Worm (Caenorhabditis elegans) whole organism, midembryonic: ENCODE results near the gene txt-17.
A peak's percentile ranks its signal among the peaks of the same experiment; 100 is the strongest.

Source experiments
- T22C8.4 ChIP-seq: fragments of 200-800 bp; sonication (Bioruptor generic); IDR thresholded peaks from 2 replicates; pipeline ENCODE4 v1.3.6; 2022; ENCODE audit warnings: missing genetic modification characterization, missing compliant biosample characterization
- cog-1 ChIP-seq: sonication (generic microtip); optimal IDR thresholded peaks from 2 replicates; lab custom pipeline; 2016; ENCODE audit warnings: missing genetic modification characterization, missing compliant biosample characterization
- flt-1 ChIP-seq: fragments of 200-800 bp; sonication (Bioruptor generic); IDR thresholded peaks from 2 replicates; pipeline ENCODE4 v1.3.6; 2022; ENCODE audit warnings: missing genetic modification characterization, missing compliant biosample characterization
- klf-2 ChIP-seq: fragments of 200-800 bp; sonication (Bioruptor generic); conservative IDR thresholded peaks from 2 replicates; pipeline ENCODE4 v1.3.6; 2022; ENCODE audit warnings: missing genetic modification reagents, missing genetic modification characterization, missing compliant biosample characterization
- med-1 ChIP-seq: sonication (generic microtip); optimal IDR thresholded peaks from 2 replicates; lab custom pipeline; 2017; ENCODE audit warnings: missing genetic modification characterization, mild to moderate bottlenecking, missing compliant biosample characterization, antibody characterized with exemption, missing genetic modification reagents; ENCODE audit not compliant: insufficient read depth
- ref-1 ChIP-seq: fragments of 200-800 bp; sonication (Bioruptor generic); conservative IDR thresholded peaks from 2 replicates; pipeline ENCODE4 v1.3.6; 2022; ENCODE audit warnings: missing genetic modification reagents, missing genetic modification characterization, missing compliant biosample characterization
- tab-1 ChIP-seq: fragments of 200-800 bp; sonication (Bioruptor generic); IDR thresholded peaks from 2 replicates; pipeline ENCODE4 v1.3.6; 2022; ENCODE audit warnings: missing genetic modification characterization, missing compliant biosample characterization
- ztf-23 ChIP-seq: fragments of 200-800 bp; sonication (Bioruptor generic); IDR thresholded peaks from 2 replicates; pipeline ENCODE4 v1.3.6; 2022; ENCODE audit warnings: missing genetic modification reagents, missing genetic modification characterization, missing compliant biosample characterization
- ztf-29 ChIP-seq: fragments of 200-800 bp; sonication (Bioruptor generic); IDR thresholded peaks from 2 replicates; pipeline ENCODE4 v1.3.6; 2022; ENCODE audit warnings: missing genetic modification reagents, missing genetic modification characterization, missing compliant biosample characterization

The txt-17 gene

DNA sequence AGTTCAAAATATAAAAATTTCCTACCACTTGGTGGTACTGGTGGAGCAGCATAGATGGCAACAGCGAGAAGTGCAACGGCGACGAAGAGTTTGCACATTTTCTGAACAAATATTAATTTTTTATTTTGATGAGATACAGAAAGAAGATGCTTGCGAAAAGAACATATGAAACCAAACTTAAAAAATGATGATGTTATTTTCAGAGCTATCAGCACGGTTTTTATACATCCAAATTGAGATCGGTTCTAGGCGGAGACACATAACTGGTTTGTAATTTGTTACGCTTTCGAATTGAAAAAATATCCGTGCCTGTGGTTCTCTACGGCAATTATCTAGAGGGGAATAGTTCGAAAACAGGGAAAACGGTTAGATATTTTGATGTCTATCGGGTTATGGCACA, at the start of gene txt-17:
Gene txt-17, minus strand, starts transcription at position 101 of the 400 bp plus-strand sequence.
- TF ChIP-seq klf-2 (GFP tag; lab: Robert Waterston, UW) (no peak), med-1 (GFP tag; lab: Kevin White, UChicago) (no peak)

ce11 chrV:7096811-7097210, 43.8 kb upstream of the txt-17 start:
- TF ChIP-seq med-1 (GFP tag; lab: Kevin White, UChicago) (no peak), klf-2 (GFP tag; lab: Robert Waterston, UW) (no peak), T22C8.4 (GFP tag; lab: Robert Waterston, UW) (no peak), ztf-23 (GFP tag; lab: Robert Waterston, UW) (no peak), ref-1 (GFP tag; lab: Robert Waterston, UW) (no peak), ztf-29 (no peak), tab-1 (GFP tag; lab: Robert Waterston, UW) (no peak), cog-1 (tag; lab: Kevin White, UChicago) (no peak), flt-1 (no peak)

DNA sequence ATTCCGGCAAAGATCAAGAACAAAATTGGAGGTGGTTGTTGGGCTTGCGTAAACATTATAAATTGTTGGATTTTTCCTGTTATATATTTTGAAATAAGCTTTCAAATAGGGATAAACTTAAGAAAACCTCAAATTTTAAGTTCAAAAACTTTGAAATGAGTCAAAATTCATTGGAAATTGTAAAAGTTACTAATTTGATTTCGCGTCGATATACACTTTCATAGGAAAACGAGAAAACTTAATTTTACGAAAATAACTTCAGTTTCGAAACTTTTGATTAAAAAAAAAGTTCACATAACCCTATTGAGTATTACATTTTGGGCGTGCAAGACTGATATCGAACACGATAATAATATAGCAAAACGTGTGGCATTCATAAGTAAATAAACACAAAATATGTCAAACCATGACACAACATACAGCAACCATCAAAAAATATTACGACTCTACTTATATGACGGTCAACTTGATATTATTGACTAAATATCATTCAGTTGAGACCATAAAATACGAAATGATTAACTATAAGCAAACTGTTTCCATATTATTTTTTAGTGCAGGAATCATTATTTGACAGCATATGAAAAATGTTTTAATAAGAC, 43.2 kb upstream of the txt-17 start:
- TF ChIP-seq tab-1 (GFP tag; lab: Robert Waterston, UW), result no peak
- no peak for TF ChIP-seq flt-1
- no peak for TF ChIP-seq ztf-23 (GFP tag; lab: Robert Waterston, UW)
- no peak for TF ChIP-seq klf-2 (GFP tag; lab: Robert Waterston, UW)
- no peak for TF ChIP-seq med-1 (GFP tag; lab: Kevin White, UChicago)
- TF ChIP-seq ref-1 (GFP tag; lab: Robert Waterston, UW), result no peak
- TF ChIP-seq cog-1 (tag; lab: Kevin White, UChicago), result no peak
- TF ChIP-seq ztf-29, result no peak
- TF ChIP-seq T22C8.4 (GFP tag; lab: Robert Waterston, UW), result no peak

DNA sequence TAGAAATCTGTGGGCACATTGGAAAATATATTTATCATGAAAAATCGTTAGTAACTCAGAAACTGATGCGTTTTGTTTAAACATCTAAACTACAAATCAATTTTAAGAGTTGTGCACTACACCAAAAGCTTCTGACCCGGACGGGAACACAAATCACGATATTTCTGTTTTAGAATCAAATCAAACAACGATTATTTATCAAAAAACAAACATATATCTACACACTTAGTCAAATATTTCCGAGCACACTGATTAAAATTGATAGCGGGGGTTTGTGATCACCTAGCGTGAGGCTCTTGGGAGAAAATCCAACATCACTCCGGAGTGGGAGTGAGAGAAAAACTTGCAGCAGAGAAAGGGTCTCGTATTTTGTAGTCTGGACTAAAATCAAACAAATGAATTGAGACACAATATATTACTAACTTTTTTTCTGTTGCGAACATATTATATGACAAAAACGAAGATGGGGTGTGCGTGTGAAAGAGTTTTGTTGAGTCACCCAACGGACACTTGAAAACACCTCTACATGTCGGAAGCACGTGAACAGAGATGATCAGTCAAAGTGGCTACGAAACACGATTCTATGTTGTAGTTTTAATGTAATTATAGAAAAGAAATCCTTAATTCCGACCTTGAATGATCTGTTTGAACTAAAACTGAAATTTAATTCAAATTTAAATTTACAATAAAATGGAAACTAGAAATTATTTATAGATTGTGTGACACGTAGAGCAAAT, 42.4 kb upstream of the txt-17 start:
- no peak for TF ChIP-seq med-1 (GFP tag; lab: Kevin White, UChicago)
- no peak for TF ChIP-seq klf-2 (GFP tag; lab: Robert Waterston, UW)
- no peak for TF ChIP-seq ref-1 (GFP tag; lab: Robert Waterston, UW)
- TF ChIP-seq flt-1, result no peak
- TF ChIP-seq ztf-23 (GFP tag; lab: Robert Waterston, UW), result no peak
- TF ChIP-seq tab-1 (GFP tag; lab: Robert Waterston, UW), result no peak
- no peak for TF ChIP-seq cog-1 (tag; lab: Kevin White, UChicago)
- no peak for TF ChIP-seq T22C8.4 (GFP tag; lab: Robert Waterston, UW)
- no peak for TF ChIP-seq ztf-29

- TF ChIP-seq T22C8.4 (GFP tag; lab: Robert Waterston, UW), result peak; percentile 38; the same call in 1 of the 2 replicates
- TF ChIP-seq ztf-29, result no peak
- TF ChIP-seq klf-2 (GFP tag; lab: Robert Waterston, UW), result no peak
- no peak for TF ChIP-seq ztf-23 (GFP tag; lab: Robert Waterston, UW)
These were observed 40.9 kb upstream of the txt-17 start, which contains the start of gene nhr-135 for ce11 chrV:7093720-7094401. Gene nhr-135 (minus strand): TSS chrV:7093770.

DNA sequence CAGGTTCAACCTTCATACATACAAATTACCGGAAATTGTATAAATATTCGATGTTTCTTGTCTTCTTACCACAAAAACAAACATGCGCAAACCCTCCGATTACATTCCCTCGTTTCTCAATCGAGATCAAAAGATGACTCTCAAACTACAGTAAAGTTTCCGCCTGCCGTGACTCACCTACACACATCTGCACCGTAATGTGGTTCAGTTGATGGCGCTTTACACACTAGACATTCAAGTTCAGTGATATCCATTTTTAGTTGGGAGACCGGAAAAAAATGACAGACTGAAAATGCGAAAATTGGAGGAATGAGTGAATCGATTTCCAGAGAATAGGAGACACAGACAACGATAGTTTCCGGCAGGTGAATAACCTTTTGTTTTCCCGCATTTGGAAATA, 38.3 kb upstream of the txt-17 start, which contains the start of gene nhr-286:
Gene nhr-286, minus strand, starts transcription at position 324 of the 400 bp plus-strand sequence.
- no peak for TF ChIP-seq ztf-23 (GFP tag; lab: Robert Waterston, UW)
- no peak for TF ChIP-seq tab-1 (GFP tag; lab: Robert Waterston, UW)

DNA sequence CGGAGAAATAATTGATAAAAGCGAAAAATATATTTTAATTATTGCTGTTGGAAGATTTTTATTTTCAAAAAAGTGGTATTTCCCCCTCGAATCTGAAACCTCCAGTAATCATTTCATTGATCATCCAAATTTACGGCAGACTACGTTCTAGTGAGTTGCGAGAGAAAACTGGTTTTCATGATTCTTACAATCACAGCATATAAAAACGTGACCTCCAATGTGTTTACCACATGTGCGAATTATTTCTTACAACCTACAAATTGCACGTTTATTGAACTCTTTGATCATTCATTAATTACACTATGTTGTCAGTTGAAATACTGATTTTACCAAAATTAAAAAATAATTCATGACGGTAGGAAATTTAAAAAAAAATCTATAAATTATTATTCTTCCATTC, 36.2 kb upstream of the txt-17 start:
- TF ChIP-seq flt-1 (no peak), T22C8.4 (GFP tag; lab: Robert Waterston, UW) (no peak), med-1 (GFP tag; lab: Kevin White, UChicago) (no peak), cog-1 (tag; lab: Kevin White, UChicago) (no peak), ztf-29 (no peak), klf-2 (GFP tag; lab: Robert Waterston, UW) (no peak), ztf-23 (GFP tag; lab: Robert Waterston, UW) (no peak), tab-1 (GFP tag; lab: Robert Waterston, UW) (no peak), ref-1 (GFP tag; lab: Robert Waterston, UW) (no peak)

ce11 chrV:7087340-7087739, 34.3 kb upstream of the txt-17 start:
- TF ChIP-seq ref-1 (GFP tag; lab: Robert Waterston, UW) (no peak), ztf-29 (no peak), ztf-23 (GFP tag; lab: Robert Waterston, UW) (no peak), cog-1 (tag; lab: Kevin White, UChicago) (no peak), klf-2 (GFP tag; lab: Robert Waterston, UW) (no peak), T22C8.4 (GFP tag; lab: Robert Waterston, UW) (no peak), flt-1 (no peak), tab-1 (GFP tag; lab: Robert Waterston, UW) (no peak), med-1 (GFP tag; lab: Kevin White, UChicago) (no peak)

- no peak for TF ChIP-seq ztf-29
- TF ChIP-seq flt-1, result no peak
- TF ChIP-seq klf-2 (GFP tag; lab: Robert Waterston, UW), result no peak
- no peak for TF ChIP-seq T22C8.4 (GFP tag; lab: Robert Waterston, UW)
- no peak for TF ChIP-seq ref-1 (GFP tag; lab: Robert Waterston, UW)
- TF ChIP-seq tab-1 (GFP tag; lab: Robert Waterston, UW), result no peak
- no peak for TF ChIP-seq ztf-23 (GFP tag; lab: Robert Waterston, UW)
- no peak for TF ChIP-seq cog-1 (tag; lab: Kevin White, UChicago)
- TF ChIP-seq med-1 (GFP tag; lab: Kevin White, UChicago), result no peak
These were observed 32.6 kb upstream of the txt-17 start, which contains the start of gene VC5.2 for ce11 chrV:7085518-7086104. Gene VC5.2 (plus strand): TSS chrV:7085956.
